Worm (Caenorhabditis elegans): ENCODE data around the gene nuaf-1.

ce11 chrV:13576828-13577227, 8.4 kb upstream of the nuaf-1 start:
- TF ChIP-seq him-1 (tag; optimal IDR thresholded peaks at IDR 0.05) (no peak), W03F9.2 (tag; optimal IDR thresholded peaks at IDR 0.05) (no peak)
